Worm (Caenorhabditis elegans): ENCODE measurements around the gene C46G7.5.

DNA sequence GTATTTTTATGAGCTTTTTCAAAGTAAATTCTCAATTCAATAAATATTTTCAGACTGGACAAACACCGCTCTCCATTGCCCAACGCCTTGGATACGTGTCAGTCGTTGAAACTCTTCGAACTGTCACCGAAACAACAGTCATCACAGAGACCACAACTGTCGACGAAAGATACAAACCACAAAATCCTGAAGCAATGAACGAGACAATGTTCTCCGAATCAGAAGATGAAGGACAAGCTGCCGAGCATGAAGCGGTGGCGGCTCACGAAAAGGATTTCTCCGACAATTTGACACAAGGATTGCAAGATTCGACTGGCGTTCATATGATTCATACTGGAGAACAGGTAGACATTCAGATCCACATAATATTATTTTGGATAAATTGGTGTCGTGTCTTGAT, 31.6 kb downstream of the C46G7.5 start:
- TF ChIP-seq pax-1 (tag; optimal IDR thresholded peaks at IDR 0.05) (no peak), elt-2 (tag; optimal IDR thresholded peaks at IDR 0.05) (no peak), pha-4 (tag; optimal IDR thresholded peaks at IDR 0.05) (no peak), tbx-2 (tag; optimal IDR thresholded peaks at IDR 0.05) (no peak), mec-3 (tag; optimal IDR thresholded peaks at IDR 0.05; ENCODE audit: borderline replicate concordance) (no peak)
